Fruit fly (Drosophila melanogaster): ENCODE data around the gene Sry-beta.

Sry-beta gene

dm6 chr3R:30039494-30039893 lies at the start of gene Sry-beta, which contains the start of the genes janA and Sry-alpha (continued):
- TF ChIP-seq dpn (GFP tag; optimal IDR thresholded peaks at IDR 0.05) (peak in 1 of 2 experiments; percentile 16), CG17802 (tag; optimal IDR thresholded peaks at IDR 0.05) (no peak), hth (optimal IDR thresholded peaks at IDR 0.05) (no peak), Vsx1 (GFP tag; optimal IDR thresholded peaks at IDR 0.05) (no peak), unc-4 (GFP tag; IDR thresholded peaks at IDR 0.05; ENCODE audit: partially characterized antibody) (peak; percentile 99), MBD-R2 (GFP tag; IDR thresholded peaks at IDR 0.05) (peak; percentile 93), exex (tag; optimal IDR thresholded peaks at IDR 0.05) (no peak), CG18619 (GFP tag; optimal IDR thresholded peaks at IDR 0.05) (no peak), ham (GFP tag; IDR thresholded peaks at IDR 0.05) (no peak), HLH4C (GFP tag; IDR thresholded peaks at IDR 0.05; ENCODE audit: partially characterized antibody) (peak; percentile 99), bbx (GFP tag; IDR thresholded peaks at IDR 0.05; ENCODE audit: partially characterized antibody) (peak; percentile 99), Scr (GFP tag; IDR thresholded peaks at IDR 0.05; ENCODE audit: partially characterized antibody) (peak; percentile 99), CG17186 (GFP tag; optimal IDR thresholded peaks at IDR 0.05) (peak; percentile 38), Oli (tag; optimal IDR thresholded peaks at IDR 0.05) (no peak), gcm (GFP tag; optimal IDR thresholded peaks at IDR 0.05) (no peak), CG32532 (GFP tag; IDR thresholded peaks at IDR 0.05) (no peak; the same call in 1 of the 2 replicates), CG10147 (GFP tag; optimal IDR thresholded peaks at IDR 0.05) (no peak), Pdp1 (GFP tag; optimal IDR thresholded peaks at IDR 0.05) (no peak), oc (tag; optimal IDR thresholded peaks at IDR 0.05) (no peak), vfl (GFP tag; optimal IDR thresholded peaks at IDR 0.05) (no peak), vnd (GFP tag; IDR thresholded peaks at IDR 0.05; ENCODE audit: partially characterized antibody) (peak; percentile 100), CG7556 (GFP tag; optimal IDR thresholded peaks at IDR 0.05) (no peak), HLH54F (GFP tag; optimal IDR thresholded peaks at IDR 0.05) (no peak), CG7271 (tag; optimal IDR thresholded peaks at IDR 0.05) (no peak), CG10209 (GFP tag; optimal IDR thresholded peaks at IDR 0.05) (no peak), CG6175 (GFP tag; IDR thresholded peaks at IDR 0.05) (no peak), bab2 (GFP tag; optimal IDR thresholded peaks at IDR 0.05) (no peak), CG4617 (GFP tag; optimal IDR thresholded peaks at IDR 0.05; ENCODE audit: borderline replicate concordance) (peak; percentile 92), CG10321 (GFP tag; IDR thresholded peaks at IDR 0.05) (no peak), Nf-YC (tag; optimal IDR thresholded peaks at IDR 0.05) (peak; percentile 17), knrl (GFP tag; IDR thresholded peaks at IDR 0.05; ENCODE audit: partially characterized antibody) (peak; percentile 99), Hsf (GFP tag; optimal IDR thresholded peaks at IDR 0.05) (peak; percentile 22), CG32772 (GFP tag; IDR thresholded peaks at IDR 0.05) (no peak), CG9215 (GFP tag; IDR thresholded peaks at IDR 0.05) (peak; percentile 4; the same call in 1 of the 2 replicates), CG7372 (GFP tag; IDR thresholded peaks at IDR 0.05) (no peak), CG11085 (GFP tag; IDR thresholded peaks at IDR 0.05) (no peak), pnt (GFP tag; optimal IDR thresholded peaks at IDR 0.05) (no peak), CG9797 (GFP tag; optimal IDR thresholded peaks at IDR 0.05) (peak; percentile 80), CTCF (GFP tag; optimal IDR thresholded peaks at IDR 0.05) (peak; percentile 35), grau (tag; optimal IDR thresholded peaks at IDR 0.05) (no peak), NC2β (GFP tag; optimal IDR thresholded peaks at IDR 0.05) (no peak), Rfx (GFP tag; IDR thresholded peaks at IDR 0.05) (peak; percentile 44), crol (GFP tag; IDR thresholded peaks at IDR 0.05) (no peak), lab (GFP tag; optimal IDR thresholded peaks at IDR 0.05) (no peak), CG12104 (GFP tag; optimal IDR thresholded peaks at IDR 0.05) (no peak), sug (tag; optimal IDR thresholded peaks at IDR 0.05) (no peak), HHEX (GFP tag; optimal IDR thresholded peaks at IDR 0.05) (no peak), CG6854 (GFP tag; optimal IDR thresholded peaks at IDR 0.05) (no peak), HLHmδ (GFP tag; optimal IDR thresholded peaks at IDR 0.05) (no peak), sna (GFP tag; IDR thresholded peaks at IDR 0.05; ENCODE audit: partially characterized antibody) (peak; percentile 100), tio (GFP tag; optimal IDR thresholded peaks at IDR 0.05) (no peak)

Measured in whole organism, embryonic.